Fruit fly (Drosophila melanogaster) whole organism, larva: Measurements from ENCODE around the gene CG17752.

Experiments used
- noc ChIP-seq: fragments of 200-800 bp; sonication (Bioruptor generic); optimal IDR thresholded peaks from 3 replicates; lab custom pipeline; 2019; ENCODE audit warnings: missing biosample characterization, mild to moderate bottlenecking, missing genetic modification characterization, moderate library complexity

Gene CG17752

dm6 chr3R:19620953-19621352, 10.9 kb downstream of the CG17752 start:
- TF ChIP-seq noc (tag; lab: Kevin White, UChicago), result no peak

- peak; percentile 59 for TF ChIP-seq noc (tag; lab: Kevin White, UChicago)
These were observed 12.0 kb downstream of the CG17752 start for dm6 chr3R:19622005-19622404.

DNA sequence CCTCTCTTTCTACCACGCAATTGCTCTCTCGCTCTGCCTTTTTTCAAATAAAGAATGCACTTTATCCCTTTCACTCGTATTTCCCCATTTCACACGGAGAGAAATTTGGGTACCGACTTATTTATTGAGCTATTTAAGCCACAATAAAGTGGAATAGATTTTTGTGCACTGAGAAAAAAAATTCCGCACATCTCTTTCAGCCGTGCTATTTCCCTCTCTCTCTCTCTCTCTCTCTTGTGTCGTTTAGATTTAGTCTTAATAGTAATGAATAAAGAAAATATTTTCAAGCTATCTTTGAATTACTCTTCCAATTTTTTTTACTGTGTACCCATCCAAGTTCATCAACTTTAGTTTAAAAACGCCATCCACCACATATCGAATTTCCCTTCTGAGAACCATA, 13.6 kb downstream of the CG17752 start:
- peak; percentile 6 for TF ChIP-seq noc (tag; lab: Kevin White, UChicago)

DNA sequence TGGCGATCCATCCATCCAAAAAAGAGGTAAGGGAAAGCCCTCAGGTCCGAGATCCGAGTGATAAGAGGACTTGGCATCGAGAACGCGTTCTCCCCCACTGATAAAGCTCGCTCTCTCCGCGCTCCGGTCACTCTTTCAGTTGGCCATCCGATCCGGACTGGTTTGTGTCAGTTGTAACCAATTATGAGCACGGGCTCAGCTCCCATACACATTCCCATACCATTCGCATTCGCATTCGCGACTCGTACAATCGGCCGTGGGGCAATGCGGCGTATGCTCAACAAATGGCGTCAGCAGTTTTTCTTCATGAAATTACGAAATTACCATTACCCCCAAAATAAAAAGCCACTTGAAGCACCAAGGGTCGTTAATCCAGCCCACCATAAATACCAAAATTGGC, 14.5 kb downstream of the CG17752 start:
- no peak for TF ChIP-seq noc (tag; lab: Kevin White, UChicago)

DNA sequence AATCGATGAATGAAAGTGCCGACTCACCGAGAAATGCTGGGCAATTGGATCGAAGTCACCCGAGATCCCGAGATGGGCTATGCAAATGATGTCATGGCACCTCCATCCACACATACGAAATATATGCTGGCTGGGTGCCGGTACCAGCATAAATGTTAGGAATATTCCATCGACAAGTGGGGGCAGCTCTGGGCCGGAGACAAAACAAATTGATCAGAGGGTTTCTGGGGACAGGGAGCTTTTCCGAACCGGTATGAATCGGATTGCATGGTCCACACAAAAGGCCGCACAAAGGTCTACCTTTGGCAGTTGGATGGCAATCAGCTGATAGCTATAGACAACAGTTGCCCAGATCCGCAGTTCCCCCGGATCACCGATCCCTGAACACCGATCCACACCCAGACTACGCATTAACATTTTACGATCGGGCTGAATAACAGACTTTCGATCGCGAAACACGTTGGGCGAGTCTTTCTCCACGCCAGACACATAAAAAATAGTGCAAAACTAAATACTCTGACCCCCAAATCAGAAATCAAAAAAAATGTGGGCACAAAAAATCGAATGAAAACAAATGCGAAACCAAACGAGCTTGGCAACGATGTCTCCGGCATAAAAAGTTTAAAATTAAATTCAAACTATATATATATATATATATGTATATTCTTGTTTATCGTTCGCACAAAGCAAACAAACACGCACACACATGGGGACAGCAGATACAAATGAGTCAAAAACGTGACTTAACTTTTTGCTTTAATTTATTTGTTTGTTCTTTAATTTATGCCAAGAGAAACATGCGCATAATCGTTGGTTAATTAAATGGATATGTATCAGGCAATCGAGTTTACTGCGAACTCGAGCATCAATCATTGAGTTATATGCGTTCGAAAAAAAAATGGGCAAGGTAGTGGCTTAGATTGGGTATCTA, 15.5 kb downstream of the CG17752 start:
- peak; percentile 19 for TF ChIP-seq noc (tag; lab: Kevin White, UChicago)

DNA sequence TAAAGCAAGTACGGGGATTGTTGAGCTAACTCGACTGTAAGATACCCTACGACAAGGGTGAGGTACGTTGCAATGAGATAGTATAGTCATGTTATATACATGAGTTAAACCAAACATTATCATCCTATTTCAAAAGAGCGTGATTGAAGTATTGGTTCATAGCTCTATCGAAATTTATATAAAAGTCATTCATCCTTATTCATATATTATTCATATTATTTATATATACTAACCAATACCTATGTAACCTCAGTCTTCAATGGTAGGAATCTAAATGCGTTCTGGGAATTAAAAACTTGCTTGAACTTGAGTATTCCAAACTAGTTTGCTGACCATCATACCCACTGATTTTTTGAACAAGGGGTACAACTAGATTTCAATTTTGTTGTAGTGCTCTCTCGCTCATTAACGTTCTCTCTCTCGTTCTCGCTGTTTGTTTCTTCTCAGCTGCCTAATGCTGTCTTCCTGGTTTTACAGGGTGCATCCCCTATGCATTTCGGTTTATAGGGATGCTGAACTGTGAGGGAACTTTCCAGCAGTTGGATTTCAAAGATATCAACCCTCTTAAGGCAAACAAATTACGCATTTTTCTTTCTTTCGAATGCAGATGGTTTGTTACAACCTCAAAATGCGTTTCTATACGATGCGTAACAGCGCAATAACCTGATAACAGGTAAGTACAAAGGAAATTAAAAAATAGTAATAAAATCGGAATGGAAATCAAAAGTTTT, 17.9 kb downstream of the CG17752 start:
- peak; percentile 52 for TF ChIP-seq noc (tag; lab: Kevin White, UChicago)

DNA sequence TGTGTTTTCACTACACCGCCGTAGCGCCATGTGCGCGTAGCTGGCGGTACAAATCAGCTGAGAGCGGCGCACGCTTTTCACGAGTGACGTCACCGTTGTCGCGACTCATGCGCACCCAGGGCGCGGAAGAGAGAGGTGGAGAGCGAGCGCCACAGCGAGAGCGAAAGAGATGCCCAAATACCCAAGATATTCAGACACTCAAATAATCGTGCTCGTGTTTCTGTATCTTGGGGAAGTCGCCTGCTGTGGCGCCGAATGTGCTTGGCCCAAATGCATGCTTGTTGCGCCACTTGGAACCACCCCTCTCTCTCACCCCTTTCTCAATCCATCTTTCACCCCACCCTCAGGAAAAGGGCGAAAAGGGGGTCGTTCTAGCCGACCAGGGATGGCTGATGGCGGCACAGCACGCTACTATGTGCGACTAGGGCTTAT, 22.7 kb downstream of the CG17752 start, which contains the start of gene CG6231:
TSS of gene CG6231 (minus strand) at position 34 of the 432 bp plus-strand sequence.
- no peak for TF ChIP-seq noc (tag; lab: Kevin White, UChicago)

DNA sequence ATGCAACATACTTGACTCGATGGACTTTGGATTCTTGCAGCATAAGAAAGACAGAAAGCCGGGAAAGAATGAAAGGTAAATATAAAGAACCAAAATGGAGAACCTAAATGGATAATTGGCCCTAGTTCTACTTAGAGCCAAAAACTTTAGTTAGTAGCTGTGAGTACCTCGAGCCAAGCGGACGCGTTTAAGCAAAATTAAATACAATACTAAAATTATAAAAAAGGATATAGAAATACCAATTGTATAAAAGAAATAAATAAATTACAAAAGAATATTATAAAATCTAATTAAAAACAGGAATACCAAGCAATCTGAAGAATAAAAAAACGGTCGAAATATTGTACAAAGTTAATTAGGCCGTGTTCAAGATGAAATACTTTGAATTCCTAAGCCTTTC, 24.6 kb downstream of the CG17752 start, which contains the start of gene CG34138:
TSS of gene CG34138 (plus strand) at position 301 of the 400 bp plus-strand sequence.
- no peak for TF ChIP-seq noc (tag; lab: Kevin White, UChicago)

- TF ChIP-seq noc (tag; lab: Kevin White, UChicago), result no peak
These were observed 28.0 kb downstream of the CG17752 start for dm6 chr3R:19638004-19638403.

DNA sequence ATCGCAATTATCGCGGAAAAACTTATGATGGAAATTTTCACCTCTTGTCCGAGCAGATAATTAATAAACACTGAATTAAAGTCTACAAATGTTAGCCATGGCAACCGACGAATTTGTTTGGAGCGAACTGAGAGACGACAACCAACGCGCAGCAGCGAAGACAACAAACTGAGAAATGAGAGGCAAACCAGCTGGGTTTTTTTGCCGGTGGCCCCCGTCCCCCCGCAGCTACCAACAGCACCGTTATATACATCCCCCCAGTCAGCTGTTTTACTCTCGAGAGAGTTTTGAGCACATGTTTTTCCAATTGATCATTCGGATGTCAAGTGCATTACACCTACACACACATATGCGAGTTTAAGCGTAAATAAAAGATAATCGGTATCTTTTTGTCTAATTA, 31.0 kb downstream of the CG17752 start:
- no peak for TF ChIP-seq noc (tag; lab: Kevin White, UChicago)

DNA sequence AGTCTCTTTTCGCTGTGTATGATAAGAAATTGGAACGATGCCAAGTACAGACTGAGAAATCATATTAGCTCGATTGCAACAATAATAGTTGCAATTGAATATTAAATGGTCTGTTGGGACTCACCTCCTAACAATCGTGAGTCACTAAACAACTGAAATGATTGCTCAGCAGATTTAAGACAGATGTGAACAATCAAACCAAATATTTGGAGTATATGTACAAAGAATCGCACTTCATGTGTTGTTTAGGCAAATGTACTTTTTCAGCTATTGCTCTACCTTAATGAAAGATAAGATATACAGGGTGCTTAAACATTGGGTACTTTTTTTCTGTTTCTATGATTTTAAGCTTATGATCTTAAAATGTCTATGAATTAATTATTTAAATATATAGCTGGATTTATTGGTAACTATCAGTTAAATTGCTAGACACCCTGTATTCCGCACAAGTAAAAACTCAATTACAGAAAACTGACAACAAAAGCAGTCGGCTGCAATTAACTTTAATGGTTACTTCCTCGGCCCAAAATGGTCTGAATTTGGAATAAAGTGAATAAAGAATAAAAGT, 31.6 kb downstream of the CG17752 start:
- TF ChIP-seq noc (tag; lab: Kevin White, UChicago), result peak; percentile 90

DNA sequence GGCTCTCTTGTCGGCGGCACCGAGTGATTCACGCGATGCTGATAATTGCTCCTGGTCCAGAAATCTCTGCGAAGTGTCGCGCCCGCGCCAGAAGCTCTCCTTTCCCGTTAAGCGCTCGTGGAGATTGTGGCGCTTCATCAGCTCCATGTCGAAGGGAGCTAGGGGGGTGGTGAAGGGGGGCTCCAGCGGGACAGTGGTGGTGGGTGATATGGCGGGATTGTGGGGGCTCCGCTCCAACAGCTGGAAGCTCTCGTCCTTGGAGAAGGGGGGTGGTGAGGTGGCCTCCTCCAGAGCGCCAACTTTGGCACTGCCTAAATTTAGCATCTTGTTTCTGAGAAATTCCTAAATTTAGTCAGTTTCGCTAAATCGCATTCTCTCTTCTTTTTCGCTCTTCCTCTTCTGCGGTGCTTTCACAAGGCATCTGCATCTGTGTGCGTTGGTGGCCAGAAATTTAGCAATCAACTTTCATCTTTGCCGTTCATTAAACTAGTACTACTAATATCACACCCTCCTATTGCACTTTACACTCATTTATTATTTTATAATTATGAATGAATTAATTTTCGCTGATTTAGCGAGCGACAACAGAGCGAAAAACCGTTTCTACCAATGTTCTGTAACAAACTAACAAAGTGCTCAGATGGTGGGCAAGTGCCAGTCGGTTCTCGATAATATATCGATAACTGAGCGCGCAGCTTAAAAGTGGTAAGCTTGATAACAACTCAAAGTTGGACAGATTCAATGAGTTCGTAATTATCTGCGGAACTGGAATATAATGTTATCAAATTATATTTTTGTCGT, 32.3 kb downstream of the CG17752 start, which contains the start of gene subdued:
TSS of gene subdued (minus strand) at position 631 of the 801 bp plus-strand sequence.
- no peak for TF ChIP-seq noc (tag; lab: Kevin White, UChicago)

dm6 chr3R:19642893-19643270, 32.9 kb downstream of the CG17752 start:
- no peak for TF ChIP-seq noc (tag; lab: Kevin White, UChicago)

DNA sequence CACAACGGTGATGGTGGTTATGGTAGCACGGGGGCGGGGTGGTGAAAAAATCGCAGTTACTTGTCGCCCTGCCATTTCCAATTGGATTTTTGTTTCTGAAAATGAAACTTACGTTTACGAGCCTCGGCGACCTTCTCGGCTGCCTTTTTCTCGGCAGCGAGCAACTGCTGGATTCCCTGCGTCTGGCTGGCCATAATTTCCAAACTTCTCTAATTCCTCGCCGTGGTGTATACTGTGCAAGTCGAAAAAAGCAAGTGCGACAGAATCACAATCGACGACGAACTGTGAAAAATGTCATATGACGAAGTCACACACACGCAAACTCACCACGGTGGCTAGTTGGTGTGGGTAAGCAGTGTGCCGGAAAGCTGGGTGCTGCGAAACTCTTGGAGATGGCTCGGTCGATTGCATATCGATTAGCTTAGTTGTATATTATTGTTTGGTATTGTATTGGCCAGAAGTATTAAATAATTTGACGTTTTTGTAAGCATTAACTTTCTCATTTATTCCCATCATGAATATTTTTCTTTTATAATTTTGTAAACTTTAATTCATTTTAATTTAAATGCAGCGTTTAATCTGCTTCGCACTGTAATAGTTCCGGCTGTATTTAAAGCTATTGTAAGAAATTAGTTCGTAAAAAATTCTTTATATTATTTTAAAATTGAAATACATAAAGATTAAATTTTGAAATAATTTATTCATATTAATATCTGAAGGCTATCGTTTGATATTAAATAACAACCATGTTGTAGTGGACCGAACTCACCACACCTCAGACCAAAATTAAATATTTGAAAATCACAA, 34.3 kb downstream of the CG17752 start, which contains the start of gene Vha13:
TSS of gene Vha13 (minus strand) at position 293 of the 807 bp plus-strand sequence.
- peak; percentile 70 for TF ChIP-seq noc (tag; lab: Kevin White, UChicago)
